Fruit fly (Drosophila melanogaster): ENCODE measurements around the gene CG7299.
A peak's percentile ranks its signal among the peaks of the same experiment; 100 is the strongest.

Gene CG7299

DNA sequence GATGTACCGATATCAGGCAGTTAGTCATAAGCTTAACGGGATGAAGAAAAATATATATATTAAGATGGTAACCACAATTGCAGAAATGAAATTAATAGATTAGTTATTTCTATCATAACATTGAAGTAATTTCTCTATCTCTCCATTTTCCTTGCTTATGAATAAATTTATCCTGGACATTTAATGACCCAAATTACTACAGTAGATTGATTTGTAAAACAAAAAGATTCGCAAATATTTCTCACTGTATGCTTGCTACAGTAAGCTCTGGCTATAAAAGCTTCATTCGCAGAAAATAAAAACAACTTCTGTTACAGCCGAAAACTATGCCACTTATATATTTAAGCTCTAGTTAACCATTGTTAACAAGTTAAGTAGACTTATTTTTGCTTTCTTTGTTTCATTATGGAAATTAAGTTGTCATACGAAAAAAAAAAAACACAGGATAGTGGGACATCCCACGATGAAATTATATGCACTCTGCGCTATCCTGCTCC, 3.6 kb downstream of the CG7299 start, which contains the start of gene CG17105 (continued):
- TF ChIP-seq CG3163 (GFP tag; optimal IDR thresholded peaks at IDR 0.05) (no peak), dimm (GFP tag; IDR thresholded peaks at IDR 0.05) (no peak), CG11504 (tag; optimal IDR thresholded peaks at IDR 0.05) (peak; percentile 11), Atf-2 (GFP tag; optimal IDR thresholded peaks at IDR 0.05) (no peak), bcd (GFP tag; optimal IDR thresholded peaks at IDR 0.05) (peak; percentile 3), Tbp (GFP tag; optimal IDR thresholded peaks at IDR 0.05) (no peak), unpg (GFP tag; optimal IDR thresholded peaks at IDR 0.05) (peak; percentile 26), B-H2 (GFP tag; optimal IDR thresholded peaks at IDR 0.05) (no peak), CoRest (tag; optimal IDR thresholded peaks at IDR 0.05) (no peak), CG6854 (GFP tag; optimal IDR thresholded peaks at IDR 0.05) (no peak), gem (tag; optimal IDR thresholded peaks at IDR 0.05) (peak; percentile 39), grau (tag; optimal IDR thresholded peaks at IDR 0.05) (peak; percentile 80), z (GFP tag; IDR thresholded peaks at IDR 0.05) (no peak), NFAT (GFP tag; IDR thresholded peaks at IDR 0.05) (no peak), ssp (GFP tag; IDR thresholded peaks at IDR 0.05) (no peak), CG15269 (tag; optimal IDR thresholded peaks at IDR 0.05) (peak; percentile 14), sob (GFP tag; IDR thresholded peaks at IDR 0.05) (no peak), CG5245 (GFP tag; optimal IDR thresholded peaks at IDR 0.05) (no peak), fd102C (GFP tag; optimal IDR thresholded peaks at IDR 0.05) (no peak), Ravus (GFP tag; IDR thresholded peaks at IDR 0.05) (no peak), CG13287 (GFP tag; IDR thresholded peaks at IDR 0.05; ENCODE audit: partially characterized antibody) (no peak), NC2β (GFP tag; optimal IDR thresholded peaks at IDR 0.05) (no peak), CG3281 (GFP tag; optimal IDR thresholded peaks at IDR 0.05) (peak; percentile 3), CG2120 (GFP tag; optimal IDR thresholded peaks at IDR 0.05) (peak; percentile 15), CG6689 (GFP tag; IDR thresholded peaks at IDR 0.05) (no peak), Jarid2 (GFP tag; optimal IDR thresholded peaks at IDR 0.05) (no peak), HmgZ (tag; optimal IDR thresholded peaks at IDR 0.05) (no peak), Dp (GFP tag; optimal IDR thresholded peaks at IDR 0.05) (no peak), Atf6 (GFP tag; IDR thresholded peaks at IDR 0.05) (no peak), CG34422 (GFP tag; IDR thresholded peaks at IDR 0.05) (no peak), CG15514 (GFP tag; optimal IDR thresholded peaks at IDR 0.05) (no peak), Meics (GFP tag; optimal IDR thresholded peaks at IDR 0.05) (peak; percentile 14), CG34376 (GFP tag; optimal IDR thresholded peaks at IDR 0.05) (no peak), CG1832 (GFP tag; optimal IDR thresholded peaks at IDR 0.05) (no peak), CG30403 (GFP tag; optimal IDR thresholded peaks at IDR 0.05) (no peak), Asciz (GFP tag; optimal IDR thresholded peaks at IDR 0.05) (no peak), chm (GFP tag; IDR thresholded peaks at IDR 0.05) (no peak), CG7963 (GFP tag; IDR thresholded peaks at IDR 0.05; ENCODE audit: partially characterized antibody) (no peak), Scr (GFP tag; IDR thresholded peaks at IDR 0.05; ENCODE audit: partially characterized antibody) (no peak)

DNA sequence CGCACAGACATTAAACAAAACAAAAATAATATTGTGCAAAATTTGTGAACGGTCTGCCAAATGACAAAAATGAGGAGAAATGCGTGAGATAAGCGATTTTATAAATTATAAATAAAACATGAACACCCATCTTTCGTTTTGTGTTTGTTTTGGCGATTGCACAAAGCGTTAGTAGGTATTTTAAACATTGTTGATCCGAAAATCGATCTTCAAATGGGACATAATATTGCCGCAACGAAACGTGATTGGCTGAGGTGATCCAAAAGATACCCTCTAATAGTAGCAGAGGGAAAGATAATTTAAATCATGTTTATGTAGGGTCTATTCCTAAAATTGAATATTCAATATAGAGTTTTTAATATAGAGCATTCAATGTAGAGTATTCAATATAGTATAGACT, 4.6 kb downstream of the CG7299 start:
- TF ChIP-seq CG6765 (GFP tag; optimal IDR thresholded peaks at IDR 0.05): no peak
- peak; percentile 38 for TF ChIP-seq CG11504 (tag; optimal IDR thresholded peaks at IDR 0.05)
- no peak for TF ChIP-seq gsb (GFP tag; IDR thresholded peaks at IDR 0.05)
- peak; percentile 17 for TF ChIP-seq gem (tag; optimal IDR thresholded peaks at IDR 0.05)
- TF ChIP-seq Atf6 (GFP tag; IDR thresholded peaks at IDR 0.05): peak; percentile 15; the same call in 1 of the 2 replicates
- no peak for TF ChIP-seq tup (GFP tag; optimal IDR thresholded peaks at IDR 0.05)
- TF ChIP-seq CG4730 (GFP tag; IDR thresholded peaks at IDR 0.05): no peak
- no peak for TF ChIP-seq chn (GFP tag; optimal IDR thresholded peaks at IDR 0.05)
- TF ChIP-seq Hsf (GFP tag; optimal IDR thresholded peaks at IDR 0.05): no peak
- TF ChIP-seq ERR (GFP tag; optimal IDR thresholded peaks at IDR 0.05): no peak
- peak; percentile 47; the same call in 1 of the 2 replicates for TF ChIP-seq CG9932 (GFP tag; IDR thresholded peaks at IDR 0.05)
- TF ChIP-seq CG13123 (GFP tag; optimal IDR thresholded peaks at IDR 0.05): no peak
- TF ChIP-seq CG11093 (GFP tag; IDR thresholded peaks at IDR 0.05): no peak
- TF ChIP-seq Rfx (GFP tag; IDR thresholded peaks at IDR 0.05): peak; percentile 22; the same call in 1 of the 2 replicates
- TF ChIP-seq CG32532 (GFP tag; IDR thresholded peaks at IDR 0.05): peak; percentile 28; the same call in 1 of the 2 replicates
- no peak for TF ChIP-seq Bteb2 (GFP tag; optimal IDR thresholded peaks at IDR 0.05)
- no peak for TF ChIP-seq Oli (tag; optimal IDR thresholded peaks at IDR 0.05)

All from whole organism, embryonic.